Worm (Caenorhabditis elegans) whole organism, L4 larva: Measurements from ENCODE around the gene pgp-1.

ENCODE experiments used
- D1046.2 ChIP-seq: fragments of 200-800 bp; sonication (Bioruptor generic); IDR thresholded peaks from 2 replicates; pipeline ENCODE4 v1.3.6; 2022; ENCODE audit warnings: missing genetic modification characterization, missing compliant biosample characterization
- F49E8.2 ChIP-seq: sonication (generic microtip); optimal IDR thresholded peaks from 2 replicates; lab custom pipeline; 2016; ENCODE audit warnings: missing compliant biosample characterization, mild to moderate bottlenecking, missing genetic modification characterization, borderline replicate concordance
- ZK546.5 ChIP-seq, 2 experiments: sonication (generic microtip); optimal IDR thresholded peaks; 2 replicates each; lab custom pipeline; 2017; ENCODE audit warnings: missing biosample characterization in 2 of 2, missing genetic modification characterization in 2 of 2
- hif-1 ChIP-seq, 2 experiments: sonication (generic microtip); optimal IDR thresholded peaks; 2 replicates each; lab custom pipeline; 2016 to 2017; ENCODE audit warnings: missing compliant biosample characterization in 2 of 2, missing genetic modification characterization in 2 of 2, missing genetic modification reagents in 2 of 2, missing genotype in 2 of 2, mild to moderate bottlenecking in 1 of 2
- lin-13 ChIP-seq: fragments of 150-350 bp; optimal IDR thresholded peaks from 2 replicates; lab custom pipeline; 2014; ENCODE audit warnings: missing biosample characterization, missing genetic modification reagents, missing genetic modification characterization
- lin-38 ChIP-seq: fragments of 200-800 bp; sonication (Bioruptor generic); IDR thresholded peaks from 2 replicates; pipeline ENCODE4 v1.3.6; 2022; ENCODE audit warnings: missing genetic modification reagents, missing genetic modification characterization, missing compliant biosample characterization
- lir-3 ChIP-seq: sonication (generic microtip); optimal IDR thresholded peaks from 2 replicates; lab custom pipeline; 2016; ENCODE audit warnings: mild to moderate bottlenecking, missing genetic modification characterization, missing compliant biosample characterization
- nhr-6 ChIP-seq: fragments of 150-350 bp; optimal IDR thresholded peaks from 2 replicates; lab custom pipeline; 2014; ENCODE audit warnings: missing biosample characterization, missing genetic modification characterization
- nhr-76 ChIP-seq: fragments of 150-350 bp; optimal IDR thresholded peaks from 2 replicates; lab custom pipeline; 2014; ENCODE audit warnings: missing biosample characterization, missing genetic modification characterization
- spr-3 ChIP-seq: fragments of 200-800 bp; sonication (Bioruptor generic); optimal IDR thresholded peaks from 2 replicates; lab custom pipeline; 2018; ENCODE audit warnings: mild to moderate bottlenecking, missing genetic modification characterization, missing compliant biosample characterization

DNA sequence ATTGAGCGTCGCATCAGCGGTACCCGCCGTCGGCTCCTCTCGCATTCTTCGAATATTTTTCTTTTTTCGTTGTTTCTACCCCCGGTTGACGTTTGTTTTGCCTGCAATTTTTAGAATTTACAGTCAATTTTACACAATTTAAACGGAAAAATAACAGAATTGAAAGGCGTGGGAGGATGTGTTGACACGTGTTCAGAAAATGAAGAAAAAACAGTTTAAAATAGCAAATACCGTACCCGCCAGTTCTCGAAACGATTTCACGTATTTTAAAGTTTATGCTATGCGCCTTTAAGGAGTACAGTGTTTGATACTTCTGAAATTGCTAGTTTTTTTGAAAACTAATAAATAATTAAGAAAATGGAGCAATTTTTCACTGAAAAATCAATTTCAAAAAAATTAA, 32.0 kb upstream of the pgp-1 start, which contains the start of gene ark-1:
- TF ChIP-seq nhr-6 (no peak), F49E8.2 (tag; lab: Kevin White, UChicago) (no peak), hif-1 (tag; optimal IDR thresholded peaks at IDR 0.05; lab: Kevin White, UChicago) (no peak), lin-13 (GFP tag; lab: Kevin White, UChicago) (no peak), nhr-76 (tag; lab: Kevin White, UChicago) (no peak), spr-3 (no peak), lir-3 (tag; lab: Kevin White, UChicago) (no peak), D1046.2 (no peak), ZK546.5 (tag; optimal IDR thresholded peaks at IDR 0.05; lab: Kevin White, UChicago) (no peak), lin-38 (GFP tag; lab: Robert Waterston, UW) (no peak)
